Fruit fly (Drosophila melanogaster) whole organism, embryonic: ENCODE results near the gene dob.

ENCODE experiments used
- C15 ChIP-seq: fragments of 200-800 bp; sonication (Bioruptor generic); IDR thresholded peaks from 3 replicates; pipeline ENCODE4 v1.3.6; 2022; ENCODE audit warnings: missing biosample characterization, missing genetic modification characterization
- CG11398 ChIP-seq: fragments of 200-800 bp; sonication (Bioruptor generic); optimal IDR thresholded peaks from 2 replicates; lab custom pipeline; 2016; ENCODE audit warnings: missing biosample characterization, missing genetic modification characterization
- CG11504 ChIP-seq: fragments of 200-800 bp; sonication (Bioruptor generic); optimal IDR thresholded peaks from 3 replicates; lab custom pipeline; 2019; ENCODE audit warnings: missing biosample characterization, mild to moderate bottlenecking, missing genetic modification characterization, moderate library complexity
- CG12071 ChIP-seq: fragments of 200-800 bp; sonication (Bioruptor generic); optimal IDR thresholded peaks from 3 replicates; lab custom pipeline; 2018; ENCODE audit warnings: missing biosample characterization, mild to moderate bottlenecking, missing genetic modification characterization
- CG12155 ChIP-seq: fragments of 200-800 bp; sonication (Bioruptor generic); optimal IDR thresholded peaks from 3 replicates; lab custom pipeline; 2016; ENCODE audit warnings: missing biosample characterization, missing genetic modification characterization
- CG12236 ChIP-seq: fragments of 200-800 bp; sonication (Bioruptor generic); optimal IDR thresholded peaks from 2 replicates; lab custom pipeline; 2016; ENCODE audit warnings: missing biosample characterization, missing genetic modification characterization
- CG14667 ChIP-seq: fragments of 200-800 bp; sonication (Bioruptor generic); IDR thresholded peaks from 2 replicates; pipeline ENCODE4 v1.3.6; 2022; ENCODE audit warnings: missing biosample characterization, missing genetic modification characterization
- CG15696 ChIP-seq: fragments of 200-800 bp; sonication (Bioruptor generic); optimal IDR thresholded peaks from 2 replicates; lab custom pipeline; 2019; ENCODE audit warnings: missing biosample characterization, mild to moderate bottlenecking, missing genetic modification characterization, moderate library complexity
- CG1602 ChIP-seq: fragments of 200-800 bp; sonication (Bioruptor generic); optimal IDR thresholded peaks from 3 replicates; lab custom pipeline; 2016; ENCODE audit warnings: missing biosample characterization, missing genetic modification characterization
- CG17186 ChIP-seq: fragments of 200-800 bp; sonication (Bioruptor generic); optimal IDR thresholded peaks from 3 replicates; lab custom pipeline; 2017; ENCODE audit warnings: missing biosample characterization, missing genetic modification reagents, missing genetic modification characterization
- CG17328 ChIP-seq: fragments of 200-800 bp; sonication (Bioruptor generic); IDR thresholded peaks from 2 replicates; pipeline ENCODE4 v1.3.6; 2022; ENCODE audit warnings: missing biosample characterization, missing genetic modification characterization
- CG17359 ChIP-seq: fragments of 200-800 bp; sonication (Bioruptor generic); optimal IDR thresholded peaks from 3 replicates; lab custom pipeline; 2018; ENCODE audit warnings: missing biosample characterization, mild to moderate bottlenecking, missing genetic modification characterization, moderate library complexity
- CG17361 ChIP-seq: fragments of 200-800 bp; sonication (Bioruptor generic); IDR thresholded peaks from 3 replicates; pipeline ENCODE4 v1.3.6; 2022; ENCODE audit warnings: missing biosample characterization, missing genetic modification characterization
- CG2202 ChIP-seq: fragments of 200-800 bp; sonication (Bioruptor generic); optimal IDR thresholded peaks from 2 replicates; lab custom pipeline; 2018; ENCODE audit warnings: missing biosample characterization, mild to moderate bottlenecking, missing genetic modification characterization
- CG2889 ChIP-seq: fragments of 200-800 bp; sonication (Bioruptor generic); IDR thresholded peaks from 3 replicates; pipeline ENCODE4 v1.3.6; 2022; ENCODE audit warnings: missing biosample characterization, missing genetic modification characterization
- CG3847 ChIP-seq: fragments of 200-800 bp; sonication (Bioruptor generic); IDR thresholded peaks from 2 replicates; pipeline ENCODE4 v1.3.6; 2022; ENCODE audit warnings: missing biosample characterization, missing genetic modification characterization
- CG43689 ChIP-seq: fragments of 200-800 bp; sonication (Bioruptor generic); IDR thresholded peaks from 2 replicates; pipeline ENCODE4 v1.3.6; 2022; ENCODE audit warnings: missing biosample characterization, missing genetic modification characterization
- CG5180 ChIP-seq: fragments of 200-800 bp; sonication (Bioruptor generic); optimal IDR thresholded peaks from 3 replicates; lab custom pipeline; 2017; ENCODE audit warnings: missing biosample characterization, missing genetic modification characterization, mild to moderate bottlenecking, moderate library complexity, missing genetic modification reagents
- CG7987 ChIP-seq: fragments of 200-800 bp; sonication (Bioruptor generic); optimal IDR thresholded peaks from 2 replicates; lab custom pipeline; 2018; ENCODE audit warnings: missing biosample characterization, mild to moderate bottlenecking, missing genetic modification characterization, moderate library complexity
- Chrac-16 ChIP-seq: fragments of 200-800 bp; sonication (Bioruptor generic); optimal IDR thresholded peaks from 3 replicates; lab custom pipeline; 2016; ENCODE audit warnings: missing biosample characterization, missing genetic modification characterization
- Dip2 ChIP-seq: fragments of 200-800 bp; sonication (Bioruptor generic); IDR thresholded peaks from 2 replicates; pipeline ENCODE4 v1.3.6; 2022; ENCODE audit warnings: missing biosample characterization, missing genetic modification characterization
- Dp ChIP-seq: fragments of 200-800 bp; sonication (Bioruptor generic); optimal IDR thresholded peaks from 2 replicates; lab custom pipeline; 2018; ENCODE audit warnings: missing biosample characterization, mild to moderate bottlenecking, missing genetic modification characterization, moderate library complexity
- Drgx ChIP-seq: fragments of 200-800 bp; sonication (Bioruptor generic); IDR thresholded peaks from 2 replicates; pipeline ENCODE4 v1.3.6; 2022; ENCODE audit warnings: missing biosample characterization, missing genetic modification characterization
- E2f2 ChIP-seq: fragments of 200-800 bp; sonication (Bioruptor generic); IDR thresholded peaks from 2 replicates; pipeline ENCODE4 v1.3.6; 2022; ENCODE audit warnings: missing biosample characterization, missing genetic modification characterization
- Fer1 ChIP-seq: fragments of 200-800 bp; sonication (Bioruptor generic); optimal IDR thresholded peaks from 2 replicates; lab custom pipeline; 2017; ENCODE audit warnings: missing biosample characterization, mild to moderate bottlenecking, missing genetic modification characterization
- Gsc ChIP-seq: fragments of 200-800 bp; sonication (Bioruptor generic); IDR thresholded peaks from 2 replicates; pipeline ENCODE4 v1.3.6; 2022; ENCODE audit warnings: missing biosample characterization, missing genetic modification characterization
- H15 ChIP-seq: fragments of 200-800 bp; sonication (Bioruptor generic); IDR thresholded peaks from 3 replicates; pipeline ENCODE4 v1.3.6; 2022; ENCODE audit warnings: missing biosample characterization, missing genetic modification characterization
- H2.0 ChIP-seq: fragments of 200-800 bp; sonication (Bioruptor generic); IDR thresholded peaks from 2 replicates; pipeline ENCODE4 v1.3.6; 2022; ENCODE audit warnings: missing biosample characterization, missing genetic modification characterization
- Jarid2 ChIP-seq: fragments of 200-800 bp; sonication (Bioruptor generic); optimal IDR thresholded peaks from 3 replicates; lab custom pipeline; 2017; ENCODE audit warnings: mild to moderate bottlenecking, missing biosample characterization, missing genetic modification reagents, missing genetic modification characterization
- Lpt ChIP-seq: fragments of >200 bp; optimal IDR thresholded peaks from 2 replicates; lab custom pipeline; 2018; ENCODE audit warnings: missing biosample characterization, missing genetic modification characterization
- NC2β ChIP-seq: fragments of 200-800 bp; sonication (Bioruptor generic); optimal IDR thresholded peaks from 2 replicates; lab custom pipeline; 2016; ENCODE audit warnings: missing biosample characterization, missing genetic modification characterization
- Pdp1 ChIP-seq, 2 experiments: fragments of 200-800 bp; sonication (Bioruptor generic); optimal IDR thresholded peaks; 3 replicates each; lab custom pipeline; 2016; ENCODE audit warnings: missing biosample characterization in 2 of 2, missing genetic modification characterization in 2 of 2, mild to moderate bottlenecking in 1 of 2, moderate library complexity in 1 of 2
- Ssrp ChIP-seq: fragments of 200-800 bp; sonication (Bioruptor generic); optimal IDR thresholded peaks from 2 replicates; lab custom pipeline; 2018; ENCODE audit warnings: missing biosample characterization, mild to moderate bottlenecking, missing genetic modification characterization, moderate library complexity
- Stat92E ChIP-seq, 3 experiments: fragments of >200 bp in 2 of 3; fragments of 200-800 bp in 1 of 3; sonication (Bioruptor generic) in 1 of 3; optimal IDR thresholded peaks; 2 replicates each; lab custom pipeline; 2017 to 2019; ENCODE audit warnings: missing biosample characterization in 3 of 3, missing genetic modification characterization in 3 of 3, mild to moderate bottlenecking in 1 of 3, moderate library complexity in 1 of 3
- al ChIP-seq: fragments of 200-800 bp; sonication (Bioruptor generic); IDR thresholded peaks from 2 replicates; pipeline ENCODE4 v1.3.6; 2022; ENCODE audit warnings: missing biosample characterization, missing genetic modification characterization
- az2 ChIP-seq: fragments of 200-800 bp; sonication (Bioruptor generic); optimal IDR thresholded peaks from 3 replicates; lab custom pipeline; 2016; ENCODE audit warnings: missing biosample characterization, missing genetic modification characterization
- bab2 ChIP-seq: fragments of 200-800 bp; sonication (Bioruptor generic); optimal IDR thresholded peaks from 2 replicates; lab custom pipeline; 2016; ENCODE audit warnings: missing biosample characterization, missing genetic modification characterization
- btn ChIP-seq: fragments of 200-800 bp; sonication (Bioruptor generic); optimal IDR thresholded peaks from 2 replicates; lab custom pipeline; 2016; ENCODE audit warnings: missing biosample characterization, missing genetic modification characterization
- chn ChIP-seq: fragments of 200-800 bp; sonication (Bioruptor generic); optimal IDR thresholded peaks from 2 replicates; lab custom pipeline; 2016; ENCODE audit warnings: missing biosample characterization, missing genetic modification characterization
- dpn ChIP-seq, 2 experiments: fragments of 200-800 bp; sonication (Bioruptor generic); optimal IDR thresholded peaks; 3 replicates each; lab custom pipeline; 2016; ENCODE audit warnings: missing biosample characterization in 2 of 2, missing genetic modification characterization in 2 of 2
- eve ChIP-seq, 2 experiments: fragments of >200 bp; optimal IDR thresholded peaks; 2 replicates each; lab custom pipeline; 2017; ENCODE audit warnings: missing biosample characterization in 2 of 2, missing genetic modification characterization in 2 of 2
- grn ChIP-seq: fragments of 200-800 bp; sonication (Bioruptor generic); optimal IDR thresholded peaks from 3 replicates; lab custom pipeline; 2017; ENCODE audit warnings: missing biosample characterization, missing genetic modification characterization
- nerfin-2 ChIP-seq: fragments of 200-800 bp; sonication (Bioruptor generic); IDR thresholded peaks from 2 replicates; pipeline ENCODE4 v1.3.6; 2022; ENCODE audit warnings: missing biosample characterization, missing genetic modification characterization; ENCODE audit not compliant: partially characterized antibody
- nmo ChIP-seq: fragments of 200-800 bp; sonication (Bioruptor generic); optimal IDR thresholded peaks from 2 replicates; lab custom pipeline; 2018; ENCODE audit warnings: missing biosample characterization, mild to moderate bottlenecking, missing genetic modification characterization, moderate library complexity
- onecut ChIP-seq: fragments of 200-800 bp; sonication (Bioruptor generic); IDR thresholded peaks from 2 replicates; pipeline ENCODE4 v1.3.6; 2022; ENCODE audit warnings: missing biosample characterization, missing genetic modification characterization
- ro ChIP-seq: fragments of 200-800 bp; sonication (Bioruptor generic); IDR thresholded peaks from 2 replicates; pipeline ENCODE4 v1.3.6; 2022; ENCODE audit warnings: missing biosample characterization, missing genetic modification characterization
- row ChIP-seq: fragments of 200-800 bp; sonication (Bioruptor generic); IDR thresholded peaks from 3 replicates; pipeline ENCODE4 v1.3.6; 2022; ENCODE audit warnings: missing biosample characterization, missing genetic modification characterization
- ssp ChIP-seq: fragments of 200-800 bp; sonication (Bioruptor generic); IDR thresholded peaks from 2 replicates; pipeline ENCODE4 v1.3.6; 2022; ENCODE audit warnings: missing biosample characterization, missing genetic modification characterization
- stwl ChIP-seq: fragments of 200-800 bp; sonication (Bioruptor generic); optimal IDR thresholded peaks from 3 replicates; lab custom pipeline; 2018; ENCODE audit warnings: missing biosample characterization, mild to moderate bottlenecking, missing genetic modification characterization, moderate library complexity
- zfh1 ChIP-seq: fragments of 200-800 bp; sonication (Bioruptor generic); IDR thresholded peaks from 3 replicates; pipeline ENCODE4 v1.3.6; 2022; ENCODE audit warnings: missing biosample characterization, missing genetic modification characterization

dob gene

DNA sequence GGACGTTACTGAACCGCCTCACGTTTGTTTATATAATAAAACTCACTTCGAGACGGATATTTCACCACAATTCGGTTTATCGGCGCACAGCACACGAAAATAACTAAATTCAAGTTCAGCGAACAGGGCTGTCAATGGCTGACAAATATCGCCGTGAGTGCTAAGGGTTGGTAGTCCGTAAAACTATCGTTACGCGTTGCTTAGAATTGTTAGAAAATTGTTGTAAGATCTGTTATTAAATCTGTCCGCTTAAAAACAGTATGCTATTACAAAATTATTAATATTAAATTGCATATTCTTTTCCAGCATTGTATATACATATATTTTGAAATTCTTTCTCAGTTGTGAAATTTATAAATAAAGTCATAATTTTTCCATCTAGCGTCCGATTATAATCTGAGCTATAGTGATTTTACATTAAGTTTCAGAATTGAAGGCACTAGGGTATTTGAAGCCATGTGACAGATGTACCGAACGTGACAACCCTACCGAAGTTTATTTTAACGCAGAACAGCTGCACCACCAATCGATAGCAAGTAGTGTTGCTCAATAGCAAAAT lies 17.9 kb downstream of the dob start, which contains the start of gene Cox17 (continued):
- no peak for TF ChIP-seq CG43689 (GFP tag; lab: Robert Waterston, UW)
- TF ChIP-seq grn = peak; percentile 15
- TF ChIP-seq al = peak; percentile 69
- peak; percentile 57 for TF ChIP-seq ro (GFP tag; lab: Robert Waterston, UW)
- peak; percentile 43; the same call in 1 of the 2 replicates for TF ChIP-seq E2f2 (GFP tag; lab: Robert Waterston, UW)
- TF ChIP-seq CG7987 = no peak
- TF ChIP-seq ssp = peak; percentile 67
- peak; percentile 83 for TF ChIP-seq CG3847
- TF ChIP-seq Pdp1 (GFP tag; optimal IDR thresholded peaks at IDR 0.05; lab: Kevin White, UChicago) = peak; percentile 75 to 78
- peak; percentile 78 for TF ChIP-seq CG12155 (GFP tag; lab: Kevin White, UChicago)
- TF ChIP-seq CG17186 (GFP tag; lab: Kevin White, UChicago) = peak; percentile 4
- TF ChIP-seq Jarid2 (GFP tag; lab: Kevin White, UChicago) = peak; percentile 3
- TF ChIP-seq row (GFP tag; lab: Robert Waterston, UW) = peak; percentile 93
- TF ChIP-seq zfh1 = peak; percentile 51; the same call in 2 of the 3 replicates
- TF ChIP-seq Drgx = peak; percentile 65; the same call in 1 of the 2 replicates
- peak in 1 of 3 experiments; percentile 53 for TF ChIP-seq Stat92E (GFP tag; optimal IDR thresholded peaks at IDR 0.05; lab: Kevin White, UChicago)
- peak; percentile 75 to 82 for TF ChIP-seq dpn (GFP tag; optimal IDR thresholded peaks at IDR 0.05; lab: Kevin White, UChicago)
- TF ChIP-seq CG1602 (GFP tag; lab: Kevin White, UChicago) = peak; percentile 77
- peak; percentile 91 for TF ChIP-seq nmo
- 0 out of 2 replicates have a peak, but pooled peaks have one; percentile 45 for TF ChIP-seq nerfin-2 (GFP tag; lab: Robert Waterston, UW)
- peak; percentile 15; the same call in 1 of the 2 replicates for TF ChIP-seq H2.0 (GFP tag; lab: Robert Waterston, UW)
- peak; percentile 48; the same call in 1 of the 2 replicates for TF ChIP-seq CG17328 (GFP tag; lab: Robert Waterston, UW)
- peak; percentile 49 for TF ChIP-seq stwl (tag; lab: Kevin White, UChicago)
- peak; percentile 83 for TF ChIP-seq az2 (GFP tag; lab: Kevin White, UChicago)
- no peak for TF ChIP-seq Dip2
- peak; percentile 77 for TF ChIP-seq CG15696 (tag; lab: Kevin White, UChicago)
- TF ChIP-seq Lpt (GFP tag; lab: Kevin White, UChicago) = no peak
- TF ChIP-seq Ssrp (tag; lab: Kevin White, UChicago) = peak; percentile 84
- peak; percentile 13 for TF ChIP-seq CG12236 (GFP tag; lab: Kevin White, UChicago)
- peak; percentile 20 for TF ChIP-seq CG12071 (GFP tag; lab: Kevin White, UChicago)
- TF ChIP-seq bab2 = peak; percentile 61
- peak; percentile 86 for TF ChIP-seq onecut
- TF ChIP-seq Chrac-16 (GFP tag; lab: Kevin White, UChicago) = peak; percentile 84
- no peak for TF ChIP-seq btn (GFP tag; lab: Kevin White, UChicago)
- TF ChIP-seq NC2β = peak; percentile 43
- TF ChIP-seq CG17359 = peak; percentile 73
- TF ChIP-seq Gsc (GFP tag; lab: Robert Waterston, UW) = no peak
- TF ChIP-seq CG2889 = 0 out of 3 replicates have a peak, but pooled peaks have one; percentile 40
- TF ChIP-seq CG14667 (GFP tag; lab: Robert Waterston, UW) = peak; percentile 64
- peak; percentile 94 for TF ChIP-seq CG17361
- TF ChIP-seq Fer1 = peak; percentile 76
- TF ChIP-seq CG5180 (GFP tag; lab: Kevin White, UChicago) = peak; percentile 66
- TF ChIP-seq H15 (GFP tag; lab: Robert Waterston, UW) = 0 out of 3 replicates have a peak, but pooled peaks have one; percentile 31
- peak in 1 of 2 experiments; percentile 96 for TF ChIP-seq eve (GFP tag; optimal IDR thresholded peaks at IDR 0.05; lab: Kevin White, UChicago)
- peak; percentile 86 for TF ChIP-seq CG11504 (tag; lab: Kevin White, UChicago)
- no peak for TF ChIP-seq CG11398 (GFP tag; lab: Kevin White, UChicago)
- no peak for TF ChIP-seq C15
- TF ChIP-seq Dp (GFP tag; lab: Kevin White, UChicago) = peak; percentile 19
- peak; percentile 32 for TF ChIP-seq CG2202 (tag; lab: Kevin White, UChicago)
- TF ChIP-seq chn (GFP tag; lab: Kevin White, UChicago) = peak; percentile 81
